Fruit fly (Drosophila melanogaster) whole organism, embryonic: ENCODE results near the gene GluRIID.

Experiments used
- Aef1 ChIP-seq: fragments of 200-800 bp; sonication (Bioruptor generic); IDR thresholded peaks from 3 replicates; pipeline ENCODE4 v1.3.6; 2022; ENCODE audit warnings: missing biosample characterization, missing genetic modification characterization
- CG10147 ChIP-seq: fragments of 200-800 bp; sonication (Bioruptor generic); optimal IDR thresholded peaks from 2 replicates; lab custom pipeline; 2019; ENCODE audit warnings: missing biosample characterization, mild to moderate bottlenecking, missing genetic modification characterization, moderate library complexity
- CG10366 ChIP-seq: fragments of 200-800 bp; sonication (Bioruptor generic); IDR thresholded peaks from 2 replicates; pipeline ENCODE4 v1.3.6; 2022; ENCODE audit warnings: missing biosample characterization, missing genetic modification characterization
- CG10654 ChIP-seq: fragments of 200-800 bp; sonication (Bioruptor generic); optimal IDR thresholded peaks from 2 replicates; lab custom pipeline; 2016; ENCODE audit warnings: missing biosample characterization, missing genetic modification characterization
- CG11093 ChIP-seq: fragments of 200-800 bp; sonication (Bioruptor generic); IDR thresholded peaks from 3 replicates; pipeline ENCODE4 v1.3.6; 2022; ENCODE audit warnings: missing biosample characterization, missing genetic modification characterization
- CG12219 ChIP-seq: fragments of 200-800 bp; sonication (Bioruptor generic); optimal IDR thresholded peaks from 3 replicates; lab custom pipeline; 2018; ENCODE audit warnings: missing biosample characterization, mild to moderate bottlenecking, missing genetic modification characterization
- CG12391 ChIP-seq: fragments of 200-800 bp; sonication (Bioruptor generic); optimal IDR thresholded peaks from 3 replicates; lab custom pipeline; 2018; ENCODE audit warnings: missing biosample characterization, mild to moderate bottlenecking, missing genetic modification characterization, moderate library complexity
- CG13123 ChIP-seq: fragments of 200-800 bp; sonication (Bioruptor generic); optimal IDR thresholded peaks from 2 replicates; lab custom pipeline; 2016; ENCODE audit warnings: missing biosample characterization, missing genetic modification characterization
- CG17568 ChIP-seq: fragments of 200-800 bp; sonication (Bioruptor generic); optimal IDR thresholded peaks from 2 replicates; lab custom pipeline; 2018; ENCODE audit warnings: missing biosample characterization, mild to moderate bottlenecking, missing genetic modification characterization, moderate library complexity
- CG30403 ChIP-seq: fragments of 200-800 bp; sonication (Bioruptor generic); optimal IDR thresholded peaks from 3 replicates; lab custom pipeline; 2016; ENCODE audit warnings: missing biosample characterization, missing genetic modification characterization
- CG31365 ChIP-seq: fragments of 200-800 bp; sonication (Bioruptor generic); optimal IDR thresholded peaks from 2 replicates; lab custom pipeline; 2018; ENCODE audit warnings: missing biosample characterization, mild to moderate bottlenecking, missing genetic modification characterization
- CG32767 ChIP-seq: fragments of 200-800 bp; sonication (Bioruptor generic); IDR thresholded peaks from 2 replicates; pipeline ENCODE4 v1.3.6; 2022; ENCODE audit warnings: missing biosample characterization, missing genetic modification characterization
- CG4360 ChIP-seq: fragments of 200-800 bp; sonication (Bioruptor generic); IDR thresholded peaks from 2 replicates; pipeline ENCODE4 v1.3.6; 2022; ENCODE audit warnings: missing biosample characterization, missing genetic modification characterization
- CG7271 ChIP-seq: fragments of 200-800 bp; sonication (Bioruptor generic); optimal IDR thresholded peaks from 2 replicates; lab custom pipeline; 2018; ENCODE audit warnings: missing biosample characterization, mild to moderate bottlenecking, missing genetic modification characterization, moderate library complexity
- CG8478 ChIP-seq: fragments of >200 bp; optimal IDR thresholded peaks from 2 replicates; lab custom pipeline; 2018
- CTCF ChIP-seq: fragments of 200-800 bp; sonication (Bioruptor generic); optimal IDR thresholded peaks from 2 replicates; lab custom pipeline; 2017; ENCODE audit warnings: missing biosample characterization, mild to moderate bottlenecking, missing genetic modification characterization, moderate library complexity
- Dad ChIP-seq: fragments of 200-800 bp; sonication (Bioruptor generic); optimal IDR thresholded peaks from 3 replicates; lab custom pipeline; 2016; ENCODE audit warnings: missing biosample characterization, missing genetic modification characterization
- Doc3 ChIP-seq: fragments of 200-800 bp; sonication (Bioruptor generic); IDR thresholded peaks from 3 replicates; pipeline ENCODE4 v1.3.6; 2022; ENCODE audit warnings: missing biosample characterization, missing genetic modification characterization; ENCODE audit not compliant: partially characterized antibody
- Elba2 ChIP-seq: fragments of 200-800 bp; sonication (Bioruptor generic); optimal IDR thresholded peaks from 3 replicates; lab custom pipeline; 2016; ENCODE audit warnings: missing biosample characterization, missing genetic modification characterization
- Ets65A ChIP-seq: fragments of 200-800 bp; sonication (Bioruptor generic); peaks from one replicate; lab custom pipeline; 2016; ENCODE audit warnings: missing biosample characterization, missing genetic modification characterization
- Gsc ChIP-seq: fragments of 200-800 bp; sonication (Bioruptor generic); IDR thresholded peaks from 2 replicates; pipeline ENCODE4 v1.3.6; 2022; ENCODE audit warnings: missing biosample characterization, missing genetic modification characterization
- Gug ChIP-seq: fragments of 200-800 bp; sonication (Bioruptor generic); IDR thresholded peaks from 4 replicates; pipeline ENCODE4 v1.3.6; 2022; ENCODE audit warnings: missing biosample characterization, missing genetic modification characterization
- HHEX ChIP-seq: fragments of 200-800 bp; sonication (Bioruptor generic); optimal IDR thresholded peaks from 3 replicates; lab custom pipeline; 2017; ENCODE audit warnings: missing biosample characterization, mild to moderate bottlenecking, missing genetic modification characterization, missing genetic modification reagents
- Hand ChIP-seq: fragments of 200-800 bp; sonication (Bioruptor generic); optimal IDR thresholded peaks from 2 replicates; lab custom pipeline; 2017; ENCODE audit warnings: mild to moderate bottlenecking, missing biosample characterization, missing genetic modification reagents, missing genetic modification characterization
- Hey ChIP-seq: fragments of 200-800 bp; sonication (Bioruptor generic); optimal IDR thresholded peaks from 3 replicates; lab custom pipeline; 2018; ENCODE audit warnings: missing biosample characterization, mild to moderate bottlenecking, missing genetic modification characterization
- Med ChIP-seq: fragments of 200-800 bp; sonication (Bioruptor generic); peaks from one replicate; lab custom pipeline; 2016; ENCODE audit warnings: missing biosample characterization, missing genetic modification characterization, mild to moderate bottlenecking, inconsistent platforms, moderate library complexity
- Pdp1 ChIP-seq, 2 experiments: fragments of 200-800 bp; sonication (Bioruptor generic); optimal IDR thresholded peaks; 3 replicates each; lab custom pipeline; 2016; ENCODE audit warnings: missing biosample characterization in 2 of 2, missing genetic modification characterization in 2 of 2, mild to moderate bottlenecking in 1 of 2, moderate library complexity in 1 of 2
- Trl ChIP-seq, 3 experiments: fragments of >200 bp in 2 of 3; fragments of 200-800 bp in 1 of 3; sonication (Bioruptor generic) in 1 of 3; optimal IDR thresholded peaks; 2 replicates in 1 of 3; 3 replicates in 2 of 3; lab custom pipeline; 2016 to 2017; ENCODE audit warnings: missing biosample characterization in 1 of 3, missing genetic modification characterization in 1 of 3
- al ChIP-seq: fragments of 200-800 bp; sonication (Bioruptor generic); IDR thresholded peaks from 2 replicates; pipeline ENCODE4 v1.3.6; 2022; ENCODE audit warnings: missing biosample characterization, missing genetic modification characterization
- ara ChIP-seq: fragments of 200-800 bp; sonication (Bioruptor generic); IDR thresholded peaks from 2 replicates; pipeline ENCODE4 v1.3.6; 2022; ENCODE audit warnings: missing biosample characterization, missing genetic modification characterization
- ase ChIP-seq: fragments of 200-800 bp; sonication (Bioruptor generic); IDR thresholded peaks from 3 replicates; pipeline ENCODE4 v1.3.6; 2022; ENCODE audit warnings: missing biosample characterization, missing genetic modification characterization
- br ChIP-seq: fragments of >200 bp; optimal IDR thresholded peaks from 2 replicates; lab custom pipeline; 2017
- chinmo ChIP-seq: fragments of 200-800 bp; sonication (Bioruptor generic); IDR thresholded peaks from 4 replicates; pipeline ENCODE4 v1.3.6; 2022; ENCODE audit warnings: missing biosample characterization, missing genetic modification characterization; ENCODE audit not compliant: partially characterized antibody
- crol ChIP-seq: fragments of 200-800 bp; sonication (Bioruptor generic); IDR thresholded peaks from 2 replicates; pipeline ENCODE4 v1.3.6; 2022; ENCODE audit warnings: missing biosample characterization, missing genetic modification characterization
- esg ChIP-seq: fragments of 200-800 bp; sonication (Bioruptor generic); conservative IDR thresholded peaks from 2 replicates; pipeline ENCODE4 v1.3.6; 2022; ENCODE audit warnings: missing biosample characterization, missing genetic modification characterization
- jumu ChIP-seq: fragments of 200-800 bp; sonication (Bioruptor generic); optimal IDR thresholded peaks from 3 replicates; lab custom pipeline; 2016; ENCODE audit warnings: missing biosample characterization, missing genetic modification characterization
- maf-S ChIP-seq: fragments of 200-800 bp; sonication (Bioruptor generic); optimal IDR thresholded peaks from 2 replicates; lab custom pipeline; 2016; ENCODE audit warnings: missing biosample characterization, missing genetic modification characterization
- odd ChIP-seq: fragments of 200-800 bp; sonication (Bioruptor generic); optimal IDR thresholded peaks from 2 replicates; lab custom pipeline; 2017; ENCODE audit warnings: missing biosample characterization, mild to moderate bottlenecking, missing genetic modification characterization
- org-1 ChIP-seq: fragments of 200-800 bp; sonication (Bioruptor generic); optimal IDR thresholded peaks from 2 replicates; lab custom pipeline; 2017; ENCODE audit warnings: missing biosample characterization, missing genetic modification characterization
- sd ChIP-seq: fragments of 200-800 bp; sonication (Bioruptor generic); optimal IDR thresholded peaks from 3 replicates; lab custom pipeline; 2018; ENCODE audit warnings: missing biosample characterization, mild to moderate bottlenecking, missing genetic modification characterization, moderate library complexity
- sens ChIP-seq: fragments of 200-800 bp; sonication (Bioruptor generic); peaks from one replicate; lab custom pipeline; 2016; ENCODE audit warnings: missing biosample characterization, missing genetic modification characterization
- slou ChIP-seq: fragments of 200-800 bp; sonication (Bioruptor generic); optimal IDR thresholded peaks from 3 replicates; lab custom pipeline; 2016; ENCODE audit warnings: missing biosample characterization, missing genetic modification characterization
- sna ChIP-seq: fragments of 200-800 bp; sonication (Bioruptor generic); IDR thresholded peaks from 2 replicates; pipeline ENCODE4 v1.3.6; 2022; ENCODE audit warnings: missing biosample characterization, missing genetic modification characterization; ENCODE audit not compliant: partially characterized antibody
- sr ChIP-seq: fragments of 200-800 bp; sonication (Bioruptor generic); IDR thresholded peaks from 3 replicates; pipeline ENCODE4 v1.3.6; 2022; ENCODE audit warnings: missing biosample characterization, missing genetic modification characterization
- toy ChIP-seq: fragments of 200-800 bp; sonication (Bioruptor generic); IDR thresholded peaks from 2 replicates; pipeline ENCODE4 v1.3.6; 2022; ENCODE audit warnings: missing biosample characterization, missing genetic modification characterization
- trh ChIP-seq: fragments of 200-800 bp; sonication (Bioruptor generic); optimal IDR thresholded peaks from 2 replicates; lab custom pipeline; 2016; ENCODE audit warnings: missing biosample characterization, missing genetic modification characterization
- z ChIP-seq: fragments of 200-800 bp; sonication (Bioruptor generic); IDR thresholded peaks from 3 replicates; pipeline ENCODE4 v1.3.6; 2022; ENCODE audit warnings: missing biosample characterization, missing genetic modification characterization

GluRIID gene

dm6 chr3R:20626123-20626522, 26.1 kb downstream of the GluRIID start (continued):
- TF ChIP-seq Med (GFP tag; lab: Kevin White, UChicago) = peak; percentile 51
- TF ChIP-seq CG10366 (GFP tag; lab: Robert Waterston, UW) = no peak
- TF ChIP-seq trh (GFP tag; lab: Kevin White, UChicago) = no peak
- peak; percentile 76 for TF ChIP-seq Ets65A (GFP tag; lab: Kevin White, UChicago)
- TF ChIP-seq sens (GFP tag; lab: Kevin White, UChicago) = no peak
- no peak for TF ChIP-seq CG8478
- TF ChIP-seq Dad = no peak
- TF ChIP-seq odd (GFP tag; lab: Kevin White, UChicago) = no peak

DNA sequence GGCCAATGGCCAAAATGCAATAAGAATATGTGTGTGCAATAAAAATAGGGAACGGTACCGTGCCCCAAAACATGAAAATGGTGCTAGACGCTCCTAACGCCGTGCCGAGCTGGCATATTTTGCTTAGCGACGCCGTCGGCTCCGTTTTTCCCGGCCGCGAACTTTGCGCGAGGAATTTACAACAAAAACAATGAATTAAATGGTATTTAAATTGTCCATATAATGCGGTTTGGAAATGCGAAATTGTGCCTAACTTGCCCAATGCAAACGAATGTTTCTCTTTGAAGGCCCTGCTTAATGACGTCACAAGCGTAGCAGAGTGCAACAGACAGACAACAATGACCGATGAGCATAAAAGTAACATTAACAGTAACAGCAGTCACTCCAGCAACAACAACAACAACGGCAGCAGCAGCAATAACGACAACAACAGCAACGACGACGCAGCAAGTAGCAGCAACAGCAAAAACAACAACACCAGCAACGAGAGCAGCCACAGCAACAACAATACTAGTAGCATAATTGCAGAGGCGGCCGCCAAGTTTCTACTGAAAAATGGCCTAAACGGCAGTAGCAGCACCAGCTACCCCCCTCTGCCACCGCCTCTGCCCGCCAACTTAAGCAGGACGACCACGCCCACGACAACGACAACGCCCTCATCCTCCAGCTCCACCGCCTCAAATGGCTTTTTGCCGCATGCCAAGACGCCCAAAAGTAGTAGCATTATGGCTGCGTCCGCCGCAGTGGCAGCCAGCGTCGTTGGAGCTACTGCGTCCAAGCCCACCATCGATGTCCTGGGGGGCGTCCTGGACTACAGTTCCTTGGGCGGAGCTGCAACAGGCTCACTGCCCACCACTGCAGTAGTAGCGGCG, 29.7 kb downstream of the GluRIID start:
- TF ChIP-seq Hand (GFP tag; lab: Kevin White, UChicago) (no peak), CG32767 (GFP tag; lab: Robert Waterston, UW) (no peak), CG12391 (tag; lab: Kevin White, UChicago) (no peak), CG30403 (GFP tag; lab: Kevin White, UChicago) (no peak), CG11093 (no peak), HHEX (no peak), br (lab: Kevin White, UChicago) (no peak), ase (GFP tag; lab: Robert Waterston, UW) (0 out of 3 replicates have a peak, but pooled peaks have one; percentile 19), CG10147 (GFP tag; lab: Kevin White, UChicago) (no peak), sd (tag; lab: Kevin White, UChicago) (peak; percentile 99), CG17568 (GFP tag; lab: Kevin White, UChicago) (no peak), Elba2 (GFP tag; lab: Kevin White, UChicago) (peak; percentile 52), Trl (optimal IDR thresholded peaks at IDR 0.05; lab: Kevin White, UChicago) (peak in 1 of 2 experiments; percentile 12), Trl (GFP tag; optimal IDR thresholded peaks at IDR 0.05; lab: Kevin White, UChicago) (no peak), esg (GFP tag; lab: Robert Waterston, UW) (no peak), toy (GFP tag; lab: Robert Waterston, UW) (no peak), slou (GFP tag; lab: Kevin White, UChicago) (no peak), Gug (GFP tag; lab: Robert Waterston, UW) (no peak), CG4360 (GFP tag; lab: Robert Waterston, UW) (peak; percentile 98), Med (GFP tag; lab: Kevin White, UChicago) (peak; percentile 61), CG7271 (tag; lab: Kevin White, UChicago) (no peak), CG13123 (GFP tag; lab: Kevin White, UChicago) (no peak), sna (GFP tag; lab: Robert Waterston, UW) (no peak), Hey (tag; lab: Kevin White, UChicago) (no peak), CG8478 (peak; percentile 62), Aef1 (GFP tag; lab: Robert Waterston, UW) (peak; percentile 46; the same call in 1 of the 3 replicates), chinmo (GFP tag; lab: Robert Waterston, UW) (no peak), CTCF (GFP tag; lab: Kevin White, UChicago) (no peak), org-1 (no peak), CG31365 (no peak), jumu (GFP tag; lab: Kevin White, UChicago) (no peak), z (GFP tag; lab: Robert Waterston, UW) (no peak), crol (GFP tag; lab: Robert Waterston, UW) (no peak), CG12219 (GFP tag; lab: Kevin White, UChicago) (no peak), CG10654 (GFP tag; lab: Kevin White, UChicago) (no peak), Doc3 (GFP tag; lab: Robert Waterston, UW) (no peak), Gsc (no peak), sr (GFP tag; lab: Robert Waterston, UW) (no peak), Pdp1 (GFP tag; optimal IDR thresholded peaks at IDR 0.05; lab: Kevin White, UChicago) (peak in 1 of 2 experiments; percentile 7), al (no peak), maf-S (GFP tag; lab: Kevin White, UChicago) (no peak), ara (no peak)
